Worm (Caenorhabditis elegans): ENCODE data around the gene C44H9.4.

DNA sequence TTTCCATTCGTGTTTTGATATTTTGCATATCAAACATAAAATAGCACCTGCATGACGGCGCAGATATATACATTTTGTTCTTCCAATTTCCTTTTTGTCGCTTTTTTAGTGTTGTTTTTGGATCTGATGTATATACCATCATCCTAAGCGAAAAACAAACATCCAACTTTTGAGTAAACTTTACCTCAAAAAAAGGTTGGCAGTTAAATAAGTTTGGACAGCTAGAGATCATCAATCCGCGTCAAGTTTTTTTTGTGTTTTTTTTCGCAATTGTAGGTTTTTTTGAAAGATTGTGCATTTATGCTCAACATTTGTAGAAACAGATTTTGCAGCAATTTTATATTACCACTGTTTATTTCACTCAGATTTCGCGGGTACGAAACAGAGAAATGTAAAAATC lies 36.3 kb downstream of the C44H9.4 start, which contains the start of gene bus-19:
- no peak for TF ChIP-seq nhr-237 (tag; optimal IDR thresholded peaks at IDR 0.05)
- no peak for TF ChIP-seq ztf-1 (GFP tag; conservative IDR thresholded peaks at IDR 0.05)
- no peak for TF ChIP-seq Y55F3AM.14 (GFP tag; optimal IDR thresholded peaks at IDR 0.05)
- TF ChIP-seq blmp-1 (tag; optimal IDR thresholded peaks at IDR 0.05; ENCODE audit: insufficient read depth): no peak
- no peak for TF ChIP-seq lin-39 (tag; optimal IDR thresholded peaks at IDR 0.05)
- no peak for TF ChIP-seq nhr-10 (tag; optimal IDR thresholded peaks at IDR 0.05)
- TF ChIP-seq ama-1 (optimal IDR thresholded peaks at IDR 0.05): no peak
- no peak for TF ChIP-seq mdl-1 (tag; optimal IDR thresholded peaks at IDR 0.05)
- no peak for TF ChIP-seq ztf-4 (tag; optimal IDR thresholded peaks at IDR 0.05)
- TF ChIP-seq C34F6.9 (tag; optimal IDR thresholded peaks at IDR 0.05): no peak
- TF ChIP-seq nhr-6 (tag; optimal IDR thresholded peaks at IDR 0.05): no peak
- no peak for TF ChIP-seq sem-4 (tag; optimal IDR thresholded peaks at IDR 0.05)
